Worm (Caenorhabditis elegans) whole organism, L1 larva: ENCODE measurements around the gene F23F1.5.

Experiments
- ama-1 ChIP-seq: fragments of 150-350 bp; optimal IDR thresholded peaks from 2 replicates; lab custom pipeline; 2014
- ceh-8 ChIP-seq: fragments of 200-800 bp; sonication (Bioruptor generic); optimal IDR thresholded peaks from 2 replicates; lab custom pipeline; 2018; ENCODE audit warnings: mild to moderate bottlenecking, missing genetic modification characterization, moderate library complexity, missing compliant biosample characterization
- egl-13 ChIP-seq: sonication (generic microtip); optimal IDR thresholded peaks from 2 replicates; lab custom pipeline; 2016; ENCODE audit warnings: missing genotype, missing genetic modification reagents, missing genetic modification characterization, missing compliant biosample characterization
- fos-1 ChIP-seq: fragments of 150-350 bp; optimal IDR thresholded peaks from 2 replicates; lab custom pipeline; 2014; ENCODE audit warnings: missing biosample characterization, missing genetic modification characterization
- jun-1 ChIP-seq: fragments of 150-350 bp; optimal IDR thresholded peaks from 2 replicates; lab custom pipeline; 2014; ENCODE audit warnings: missing biosample characterization, missing genetic modification reagents, missing genetic modification characterization
- lir-3 ChIP-seq: sonication (generic microtip); optimal IDR thresholded peaks from 2 replicates; lab custom pipeline; 2016; ENCODE audit warnings: mild to moderate bottlenecking, missing genetic modification characterization, moderate library complexity, missing compliant biosample characterization; ENCODE audit not compliant: poor library complexity
- lsy-2 ChIP-seq, 2 experiments: fragments of 150-350 bp; optimal IDR thresholded peaks; 2 replicates each; lab custom pipeline; 2014; ENCODE audit warnings: missing biosample characterization in 2 of 2, missing genetic modification characterization in 2 of 2
- mep-1 ChIP-seq: fragments of 150-350 bp; optimal IDR thresholded peaks from 2 replicates; lab custom pipeline; 2014; ENCODE audit warnings: missing biosample characterization, missing genetic modification characterization
- tlp-1 ChIP-seq: fragments of 150-350 bp; optimal IDR thresholded peaks from 2 replicates; lab custom pipeline; 2014; ENCODE audit warnings: missing biosample characterization, missing genetic modification characterization
- unc-62 ChIP-seq: fragments of 150-350 bp; optimal IDR thresholded peaks from 2 replicates; lab custom pipeline; 2014; ENCODE audit warnings: missing biosample characterization, missing genetic modification reagents, missing genetic modification characterization

ce11 chrII:6349-6748 lies 25.0 kb downstream of the F23F1.5 start, which contains the start of gene osta-1:
- TF ChIP-seq lsy-2 (tag; optimal IDR thresholded peaks at IDR 0.05; lab: Kevin White, UChicago) = no peak
- TF ChIP-seq ceh-8 (GFP tag; lab: Kevin White, UChicago) = no peak
- no peak for TF ChIP-seq lir-3 (tag; lab: Kevin White, UChicago)
- TF ChIP-seq mep-1 = no peak
- TF ChIP-seq fos-1 (tag; lab: Kevin White, UChicago) = no peak
- TF ChIP-seq jun-1 (tag; lab: Kevin White, UChicago) = no peak
- no peak for TF ChIP-seq unc-62
- no peak for TF ChIP-seq egl-13 (tag; lab: Kevin White, UChicago)
- TF ChIP-seq tlp-1 (tag; lab: Kevin White, UChicago) = no peak
- no peak for TF ChIP-seq ama-1 (lab: Kevin White, UChicago)
